Worm (Caenorhabditis elegans): ENCODE data around the gene tars-1.
A peak's percentile ranks its signal among the peaks of the same experiment; 100 is the strongest.

Gene tars-1

ce11 chrII:11700635-11701034, 5.2 kb upstream of the tars-1 start:
- TF ChIP-seq ceh-91 (GFP tag; IDR thresholded peaks at IDR 0.05) (peak; percentile 16; the same call in 1 of the 2 replicates), rcor-1 (GFP tag; IDR thresholded peaks at IDR 0.05) (no peak), ceh-79 (tag; optimal IDR thresholded peaks at IDR 0.05) (no peak), tlf-1 (GFP tag; optimal IDR thresholded peaks at IDR 0.05) (no peak), hsf-1 (GFP tag; IDR thresholded peaks at IDR 0.05) (peak; percentile 81; the same call in 1 of the 2 replicates), efl-1 (GFP tag; optimal IDR thresholded peaks at IDR 0.05) (peak; percentile 59), madf-8 (GFP tag; conservative IDR thresholded peaks at IDR 0.05) (0 out of 2 replicates have a peak, but pooled peaks have one; percentile 17), F33H1.4 (GFP tag; IDR thresholded peaks at IDR 0.05) (peak; percentile 44), madf-6 (GFP tag; IDR thresholded peaks at IDR 0.05) (peak; percentile 77), xnd-1 (tag; optimal IDR thresholded peaks at IDR 0.05) (peak; percentile 31)

ce11 chrII:11700200-11700599, 4.7 kb upstream of the tars-1 start, which contains the start of gene inos-1:
Gene inos-1 (minus strand): TSS chrII:11700300.
- TF ChIP-seq mxl-1 (tag; optimal IDR thresholded peaks at IDR 0.05) (no peak), aptf-3 (GFP tag; IDR thresholded peaks at IDR 0.05) (0 out of 2 replicates have a peak, but pooled peaks have one; percentile 28), hsf-1 (GFP tag; IDR thresholded peaks at IDR 0.05) (no peak), zfh-2 (GFP tag; conservative IDR thresholded peaks at IDR 0.05) (0 out of 2 replicates have a peak, but pooled peaks have one; percentile 33)

- TF ChIP-seq nhr-27 (tag; optimal IDR thresholded peaks at IDR 0.05), result no peak
- no peak for TF ChIP-seq zfh-2 (GFP tag; conservative IDR thresholded peaks at IDR 0.05)
- TF ChIP-seq ztf-28 (GFP tag; IDR thresholded peaks at IDR 0.05), result no peak
- TF ChIP-seq hmg-20 (GFP tag; IDR thresholded peaks at IDR 0.05), result no peak
- no peak for TF ChIP-seq ztf-25 (GFP tag; IDR thresholded peaks at IDR 0.05)
- TF ChIP-seq tbx-9 (tag; optimal IDR thresholded peaks at IDR 0.05; ENCODE audit: borderline replicate concordance), result no peak
- no peak for TF ChIP-seq bed-2 (GFP tag; IDR thresholded peaks at IDR 0.05)
Measured at ce11 chrII:11695945-11696270, 451 bp upstream of the tars-1 start, which contains the start of gene xpf-1. Gene xpf-1 (plus strand): TSS chrII:11696171.

ce11 chrII:11694432-11694831, 1.0 kb downstream of the tars-1 start:
- TF ChIP-seq snpc-1.3 (tag; optimal IDR thresholded peaks at IDR 0.05; ENCODE audit: insufficient read depth) (no peak), madf-3 (GFP tag; IDR thresholded peaks at IDR 0.05) (no peak), madf-10 (tag; optimal IDR thresholded peaks at IDR 0.05) (no peak), ztf-18 (tag; optimal IDR thresholded peaks at IDR 0.05) (peak; percentile 90), efl-1 (GFP tag; optimal IDR thresholded peaks at IDR 0.05) (peak; percentile 15), pbrm-1 (GFP tag; IDR thresholded peaks at IDR 0.05) (no peak), xnd-1 (tag; optimal IDR thresholded peaks at IDR 0.05) (no peak), aptf-3 (GFP tag; IDR thresholded peaks at IDR 0.05) (no peak), cebp-1 (GFP tag; IDR thresholded peaks at IDR 0.05) (no peak), cebp-1 (tag; optimal IDR thresholded peaks at IDR 0.05) (peak; percentile 32), dox-1 (GFP tag; IDR thresholded peaks at IDR 0.05) (peak; percentile 35; the same call in 1 of the 2 replicates)

- TF ChIP-seq attf-5 (GFP tag; optimal IDR thresholded peaks at IDR 0.05) (peak; percentile 0), ekl-4 (GFP tag; IDR thresholded peaks at IDR 0.05) (0 out of 2 replicates have a peak, but pooled peaks have one; percentile 17), sptf-2 (GFP tag; optimal IDR thresholded peaks at IDR 0.05) (no peak), mxl-1 (tag; optimal IDR thresholded peaks at IDR 0.05) (no peak), F22D6.2 (tag; optimal IDR thresholded peaks at IDR 0.05) (no peak), efl-1 (GFP tag; optimal IDR thresholded peaks at IDR 0.05) (no peak), B0019.2 (GFP tag; conservative IDR thresholded peaks at IDR 0.05) (no peak), F49E8.2 (tag; optimal IDR thresholded peaks at IDR 0.05; ENCODE audit: insufficient read depth) (no peak), ama-1 (optimal IDR thresholded peaks at IDR 0.05) (no peak), ama-1 (GFP tag; optimal IDR thresholded peaks at IDR 0.05) (no peak), dpff-1 (tag; optimal IDR thresholded peaks at IDR 0.05) (no peak), F57C9.4 (tag; optimal IDR thresholded peaks at IDR 0.05) (no peak), ceh-79 (tag; optimal IDR thresholded peaks at IDR 0.05) (no peak), F37B4.10 (GFP tag; IDR thresholded peaks at IDR 0.05) (no peak), Y79H2A.3 (GFP tag; conservative IDR thresholded peaks at IDR 0.05) (0 out of 2 replicates have a peak, but pooled peaks have one; percentile 8), K11D2.4 (GFP tag; IDR thresholded peaks at IDR 0.05) (no peak), Y56A3A.18 (GFP tag; IDR thresholded peaks at IDR 0.05) (no peak), xnd-1 (tag; optimal IDR thresholded peaks at IDR 0.05) (no peak), nhr-120 (GFP tag; IDR thresholded peaks at IDR 0.05) (no peak), snpc-1.3 (tag; optimal IDR thresholded peaks at IDR 0.05; ENCODE audit: insufficient read depth) (no peak), ztf-25 (GFP tag; IDR thresholded peaks at IDR 0.05) (0 out of 2 replicates have a peak, but pooled peaks have one; percentile 46)
Measured at ce11 chrII:11690868-11691267, 4.6 kb downstream of the tars-1 start.

Data from whole organism, young adult.